Worm (Caenorhabditis elegans) whole organism, dauer: Measurements from ENCODE around the gene Y60C6A.3.
"Not testable (repeated sequence)": the region's sequence is repeated elsewhere in the genome, so short reads cannot be mapped to it uniquely, and the experiment has no call there.

Source experiments
- unc-62 ChIP-seq: sonication (generic microtip); optimal IDR thresholded peaks from 2 replicates; lab custom pipeline; 2017; ENCODE audit warnings: missing biosample characterization, missing genetic modification reagents, missing genetic modification characterization

Y60C6A.3 gene

DNA sequence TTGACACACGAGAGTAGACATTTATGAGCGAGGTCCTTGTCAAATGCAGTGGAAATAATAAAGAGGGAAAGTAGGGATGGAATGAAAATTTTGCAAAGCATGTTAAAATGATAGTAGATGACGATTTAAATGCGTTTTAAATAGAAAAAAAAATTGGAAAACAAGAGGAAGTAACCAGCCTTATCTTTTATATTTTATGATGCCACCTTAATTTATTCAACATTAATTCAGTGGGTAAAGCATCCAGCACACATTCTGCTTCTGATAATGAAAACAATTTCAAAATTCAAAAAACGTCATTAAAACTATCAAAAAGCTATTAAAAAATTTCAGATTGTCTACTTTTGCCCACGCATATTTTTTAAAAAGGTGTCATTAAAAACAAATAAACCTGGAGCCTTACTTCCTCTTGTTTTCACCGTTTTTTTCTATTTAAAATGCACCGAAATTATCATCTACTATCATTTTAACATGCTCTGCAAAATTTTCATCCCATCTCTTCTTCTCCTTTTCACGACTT is at the start of gene Y60C6A.3, which contains the start of gene Y60C6A.2:
Gene Y60C6A.3, plus strand, starts transcription at position 470 of the 520 bp plus-strand sequence.
Gene Y60C6A.2, minus strand, starts transcription at position 101 of the 520 bp plus-strand sequence.
- TF ChIP-seq unc-62 (GFP tag; lab: Kevin White, UChicago), result no peak

DNA sequence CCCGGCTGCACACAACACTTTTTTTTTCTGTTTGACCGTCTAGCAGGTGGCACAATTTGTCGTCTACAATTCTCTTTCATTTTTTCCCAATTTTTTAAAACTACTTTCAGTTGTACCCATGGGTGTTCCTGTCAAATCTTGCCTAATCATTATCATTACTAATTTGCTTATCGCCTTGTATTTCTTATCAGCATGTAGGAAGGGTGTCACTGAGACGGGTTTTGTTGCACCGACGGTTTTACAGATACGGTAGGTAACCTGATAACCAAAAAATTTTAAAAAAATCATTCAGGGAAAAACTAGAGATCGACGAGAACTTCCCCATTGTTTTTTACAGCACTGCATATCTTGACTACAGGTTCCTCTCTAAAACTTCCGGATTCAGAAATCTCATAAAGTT is 47.9 kb upstream of the Y60C6A.3 start, which contains the start of gene F39G3.2:
Gene F39G3.2, plus strand, starts transcription at position 105 of the 400 bp plus-strand sequence.
- no peak for TF ChIP-seq unc-62 (GFP tag; lab: Kevin White, UChicago)

DNA sequence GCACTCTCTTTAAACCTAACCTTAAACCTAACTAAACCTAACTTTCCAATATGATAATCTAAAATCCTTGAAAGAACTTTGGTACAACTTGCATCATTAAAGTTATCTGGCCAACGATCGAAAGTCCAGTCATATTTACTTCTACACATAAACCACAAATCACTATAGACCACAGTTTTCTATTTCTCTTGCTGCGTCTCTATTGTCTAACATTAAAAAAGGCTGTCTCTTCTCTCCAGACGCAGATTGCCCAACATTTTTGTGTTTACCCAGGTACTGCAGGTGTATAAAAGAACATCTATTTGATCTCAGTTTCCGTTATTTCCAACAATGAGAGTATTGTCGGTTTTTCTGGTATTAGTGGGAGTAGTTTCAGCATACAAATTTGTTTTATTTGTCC is 43.4 kb upstream of the Y60C6A.3 start, which contains the start of gene ugt-61:
Gene ugt-61, plus strand, starts transcription at position 233 of the 400 bp plus-strand sequence.
- TF ChIP-seq unc-62 (GFP tag; lab: Kevin White, UChicago), result no peak

DNA sequence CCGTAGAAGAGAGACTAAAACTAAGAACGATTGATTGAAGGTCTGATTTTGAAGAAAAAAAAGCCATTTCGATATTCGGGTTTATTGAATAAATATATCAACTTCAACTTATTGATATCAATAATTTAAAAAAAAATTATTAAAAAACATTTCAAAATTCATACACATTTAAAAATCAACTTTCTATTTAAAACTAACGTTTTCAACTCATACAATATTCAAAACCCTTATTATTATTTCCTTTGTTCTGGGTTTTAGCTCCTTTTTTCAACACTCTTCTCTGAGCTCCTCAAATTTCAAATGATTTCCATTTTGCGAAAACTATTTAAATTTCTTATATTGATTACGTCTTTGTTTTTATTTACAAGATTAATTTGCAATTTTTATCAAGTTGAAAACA is 40.3 kb upstream of the Y60C6A.3 start, which contains the start of gene C18G1.7:
Gene C18G1.7, plus strand, starts transcription at position 301 of the 400 bp plus-strand sequence.
- no peak for TF ChIP-seq unc-62 (GFP tag; lab: Kevin White, UChicago)

DNA sequence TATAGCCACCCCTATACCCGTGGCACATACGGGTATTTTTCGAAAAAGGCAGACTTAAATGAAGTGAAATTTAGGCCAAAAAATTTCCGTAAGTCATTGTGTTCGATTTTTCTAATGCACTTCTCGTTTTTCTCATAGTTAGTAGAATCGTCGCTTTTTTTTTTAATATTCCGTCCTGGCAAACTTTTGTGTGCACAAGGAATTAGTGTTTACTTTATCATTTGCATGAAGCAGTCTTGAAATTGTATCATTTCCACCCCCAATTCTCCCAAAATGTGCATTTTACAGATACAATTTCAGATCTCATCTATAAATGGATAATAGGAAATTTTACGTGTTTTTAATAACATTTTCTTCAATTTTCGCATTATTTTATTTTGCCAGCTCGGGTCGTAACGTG is 35.3 kb upstream of the Y60C6A.3 start, which contains the start of gene C18G1.6:
Gene C18G1.6, plus strand, starts transcription at position 301 of the 400 bp plus-strand sequence.
- TF ChIP-seq unc-62 (GFP tag; lab: Kevin White, UChicago), result no peak

DNA sequence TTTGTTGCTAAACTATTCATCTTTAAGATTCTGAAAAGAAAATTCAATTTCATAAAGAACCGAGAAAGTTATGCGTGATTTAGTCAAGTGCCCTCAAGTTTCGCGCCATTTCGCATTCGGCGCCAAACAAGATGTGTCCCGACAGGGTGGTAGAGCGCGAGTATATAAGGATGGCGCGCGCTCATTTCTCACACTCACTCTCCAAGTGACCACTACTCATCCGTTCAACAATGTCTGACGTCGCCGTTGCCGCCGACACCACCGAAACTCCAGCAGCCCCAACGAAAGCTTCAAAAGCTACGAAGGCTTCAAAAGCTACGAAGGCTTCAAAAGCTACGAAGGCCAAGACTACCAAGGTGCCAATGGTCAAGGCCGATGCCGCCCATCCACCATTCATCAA is 31.5 kb upstream of the Y60C6A.3 start, which contains the start of gene hil-4:
Gene hil-4, plus strand, starts transcription at position 191 of the 400 bp plus-strand sequence.
- no peak for TF ChIP-seq unc-62 (GFP tag; lab: Kevin White, UChicago)

DNA sequence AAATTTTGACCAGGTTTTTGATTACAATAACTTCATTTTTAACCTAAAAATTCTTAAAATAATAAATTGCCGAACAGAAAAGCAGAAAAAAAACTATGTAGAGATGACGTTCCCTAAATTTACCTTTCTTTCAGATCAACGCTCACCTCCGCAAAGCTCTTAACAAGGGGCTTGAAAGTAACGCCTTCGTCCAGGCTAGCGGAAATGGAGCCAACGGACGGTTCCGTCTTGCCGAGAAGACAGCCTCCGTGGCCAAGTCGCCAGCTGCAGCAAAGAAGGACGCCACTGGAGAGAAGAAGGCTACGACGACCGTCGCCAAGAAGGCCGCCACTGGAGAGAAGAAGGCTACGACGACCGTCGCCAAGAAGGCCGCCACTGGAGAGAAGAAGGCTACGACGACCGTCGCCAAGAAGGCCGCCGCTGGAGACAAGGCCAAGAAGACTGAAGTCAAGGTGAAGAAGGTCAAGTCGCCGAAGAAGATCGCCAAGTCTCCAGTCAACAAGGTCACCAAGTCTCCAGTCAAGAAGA is 30.9 kb upstream of the Y60C6A.3 start:
- TF ChIP-seq unc-62 (GFP tag; lab: Kevin White, UChicago), result no peak

DNA sequence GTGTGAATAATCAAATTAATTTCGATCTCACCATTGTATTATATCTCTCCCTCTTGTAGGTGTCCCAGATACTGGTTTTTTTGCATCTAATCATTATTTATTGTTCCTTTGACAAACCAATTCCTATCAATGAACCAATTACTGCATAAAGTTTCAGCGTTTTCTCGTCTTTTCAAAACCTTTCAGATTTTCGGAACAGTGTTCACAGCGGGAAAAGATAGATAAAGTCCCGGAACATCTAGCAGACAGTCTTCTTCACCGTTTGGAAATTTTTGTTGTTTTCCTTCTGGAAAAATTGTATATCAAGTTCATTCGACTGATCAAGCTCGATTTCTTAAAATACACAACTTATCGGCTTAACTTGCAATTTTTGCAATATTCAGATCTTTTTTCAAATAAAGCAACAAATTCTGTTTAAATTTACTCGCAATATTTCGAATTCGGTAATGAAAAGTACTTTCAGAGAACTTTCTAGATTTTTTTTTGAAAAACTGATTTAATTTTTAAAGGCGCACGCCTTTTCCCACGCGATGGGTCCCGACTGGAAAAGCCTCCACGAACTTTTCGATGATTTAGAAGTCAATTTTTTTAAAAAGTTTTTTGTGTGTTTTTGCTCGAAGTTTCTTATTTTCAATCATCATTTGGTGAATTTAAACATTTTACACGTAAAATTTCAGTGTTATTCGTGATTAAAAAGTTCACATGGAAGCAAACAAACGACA is 30.1 kb upstream of the Y60C6A.3 start, which contains the start of gene pgl-3:
Gene pgl-3, plus strand, starts transcription at position 672 of the 722 bp plus-strand sequence.
- no peak for TF ChIP-seq unc-62 (GFP tag; lab: Kevin White, UChicago)

DNA sequence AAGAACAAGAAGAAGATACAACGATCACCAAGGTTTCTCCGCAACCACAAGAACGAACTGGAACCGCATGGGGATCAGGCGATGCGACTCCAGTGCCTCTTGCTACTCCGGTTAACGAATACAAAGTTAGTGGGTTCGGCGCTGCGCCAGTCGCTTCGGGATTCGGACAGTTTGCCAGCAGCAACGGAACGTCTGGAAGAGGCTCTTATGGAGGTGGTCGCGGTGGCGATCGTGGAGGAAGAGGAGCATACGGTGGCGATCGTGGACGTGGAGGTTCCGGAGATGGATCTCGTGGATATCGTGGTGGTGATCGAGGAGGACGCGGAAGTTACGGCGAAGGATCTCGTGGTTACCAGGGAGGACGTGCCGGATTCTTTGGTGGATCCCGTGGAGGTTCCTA is 27.6 kb upstream of the Y60C6A.3 start:
- no peak for TF ChIP-seq unc-62 (GFP tag; lab: Kevin White, UChicago)

DNA sequence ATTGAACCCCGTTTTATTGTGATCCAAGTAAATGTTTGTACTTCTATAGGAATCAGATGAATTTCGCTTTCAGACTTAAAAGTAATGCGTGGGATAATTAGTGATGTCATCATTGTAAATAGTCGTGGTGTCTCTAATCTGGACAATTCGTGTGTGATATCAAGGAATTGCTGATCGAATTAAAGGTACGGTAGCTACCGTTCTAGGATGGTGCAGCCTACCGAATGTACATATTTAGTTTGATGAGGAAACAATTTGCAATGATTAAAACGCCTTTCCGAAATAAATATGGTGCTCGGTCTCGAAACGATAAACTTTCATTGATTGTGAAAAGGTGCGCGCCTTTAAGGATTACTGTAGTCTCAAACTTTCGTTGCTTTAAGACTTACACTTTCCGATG is 27.1 kb upstream of the Y60C6A.3 start:
- TF ChIP-seq unc-62 (GFP tag; lab: Kevin White, UChicago), result no peak

DNA sequence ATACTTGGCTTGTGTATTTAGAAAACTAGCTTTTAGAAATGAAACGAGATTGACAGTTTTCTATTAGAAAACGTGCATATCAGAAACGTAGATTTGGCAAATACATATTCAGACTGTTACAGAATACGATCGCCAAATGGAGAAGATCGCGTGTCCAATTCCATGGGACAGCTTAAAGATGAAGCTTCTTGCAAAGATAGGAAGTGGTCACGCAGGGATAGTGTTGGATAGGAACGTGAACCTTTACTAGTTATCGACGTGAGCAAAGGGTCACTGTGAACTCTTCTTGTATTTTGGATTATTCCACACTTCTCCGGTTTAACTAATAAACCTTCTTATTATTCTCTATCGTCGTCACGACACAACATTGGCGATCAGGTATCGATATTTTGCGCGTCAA is 24.9 kb upstream of the Y60C6A.3 start, which contains the start of gene bgnt-1.4:
Gene bgnt-1.4, plus strand, starts transcription at position 301 of the 400 bp plus-strand sequence.
- TF ChIP-seq unc-62 (GFP tag; lab: Kevin White, UChicago), result not testable (repeated sequence)

DNA sequence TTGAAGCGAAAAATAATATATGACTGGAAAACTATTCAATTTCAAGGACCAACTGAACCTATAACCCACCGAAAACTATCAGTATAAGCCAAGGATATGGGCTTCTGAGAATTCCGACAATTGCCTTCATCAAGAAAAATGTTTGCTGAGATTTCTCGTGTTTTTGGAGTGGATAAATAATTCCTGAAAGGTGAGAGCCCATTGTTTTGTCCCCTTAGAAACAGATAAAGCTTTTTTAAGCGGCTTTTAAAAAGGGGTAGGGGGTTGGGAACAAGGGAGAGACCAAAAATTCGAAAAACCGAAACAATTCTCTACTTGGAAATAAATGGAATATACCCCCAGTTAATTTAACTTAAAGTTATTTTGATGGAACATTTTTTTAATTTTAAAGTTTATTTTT is 19.1 kb upstream of the Y60C6A.3 start, which contains the start of gene C18G1.8:
Gene C18G1.8, minus strand, starts transcription at position 101 of the 400 bp plus-strand sequence.
- TF ChIP-seq unc-62 (GFP tag; lab: Kevin White, UChicago), result no peak

DNA sequence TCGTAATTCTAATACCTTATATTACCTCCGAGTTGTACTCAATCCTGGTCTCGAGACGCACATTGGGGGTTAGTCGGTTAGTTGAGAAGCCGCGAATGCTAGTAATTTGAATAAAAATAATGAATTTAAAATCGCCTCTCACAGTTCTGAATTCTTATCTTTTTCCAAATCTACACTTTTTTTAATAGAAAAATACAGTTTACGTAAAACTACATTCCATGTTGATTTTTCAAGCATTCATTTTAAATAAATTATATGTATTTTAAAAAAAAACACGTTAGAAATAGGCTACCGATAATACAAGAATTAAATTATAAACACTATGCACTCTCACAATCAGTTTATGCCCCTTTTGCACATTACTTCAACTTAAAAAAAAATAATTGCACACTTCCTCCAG is 16.0 kb upstream of the Y60C6A.3 start, which contains the start of gene C18G1.9:
Gene C18G1.9, minus strand, starts transcription at position 101 of the 400 bp plus-strand sequence.
- TF ChIP-seq unc-62 (GFP tag; lab: Kevin White, UChicago), result no peak

DNA sequence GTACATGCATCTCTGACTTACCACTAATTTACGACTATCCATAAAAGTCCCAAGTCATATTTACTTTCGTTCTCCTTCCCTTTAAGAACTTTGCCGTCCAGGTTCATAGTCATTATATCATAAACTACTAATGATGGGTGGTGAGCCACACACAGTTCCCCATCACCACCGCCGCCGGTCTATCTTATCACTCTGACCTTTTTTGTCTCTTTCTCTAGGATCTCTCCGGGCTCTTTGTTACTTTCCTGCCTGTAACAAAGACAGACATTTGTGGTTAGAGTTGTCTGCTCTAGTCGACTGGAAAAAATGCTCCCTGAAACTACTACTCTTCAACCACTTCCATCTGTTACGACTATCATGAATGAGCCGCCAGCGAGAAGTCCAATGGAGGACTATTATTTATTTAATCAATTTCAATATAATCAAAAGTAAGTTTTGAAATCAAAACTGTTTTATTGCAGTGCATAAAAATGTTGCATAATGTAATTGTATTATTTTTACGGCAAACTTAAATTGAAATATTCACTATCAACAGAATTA is 15.1 kb upstream of the Y60C6A.3 start, which contains the start of gene elt-7:
Gene elt-7, plus strand, starts transcription at position 263 of the 540 bp plus-strand sequence.
- no peak for TF ChIP-seq unc-62 (GFP tag; lab: Kevin White, UChicago)

DNA sequence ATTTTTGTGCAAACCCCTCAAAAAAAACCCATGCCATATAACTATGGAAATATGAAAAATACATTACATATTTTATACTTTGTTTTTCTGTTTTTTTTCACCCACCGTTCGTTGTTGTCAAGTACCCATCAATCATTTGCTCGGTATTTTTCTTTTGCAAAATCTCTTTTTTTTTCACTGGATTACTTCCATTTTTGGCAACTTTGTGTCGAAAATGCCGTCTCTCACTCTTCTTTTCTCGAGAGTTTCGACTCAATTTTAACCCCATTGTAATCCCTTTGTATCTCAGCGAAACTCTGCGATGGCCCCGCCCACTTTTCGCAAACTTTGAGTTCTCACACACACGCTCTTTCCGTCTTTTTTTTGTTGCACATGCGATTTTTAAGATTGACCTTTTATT is 10.5 kb upstream of the Y60C6A.3 start:
- TF ChIP-seq unc-62 (GFP tag; lab: Kevin White, UChicago), result no peak
